Worm (Caenorhabditis elegans) whole organism, early embryonic: Measurements from ENCODE around the gene Y50D7A.13.

ENCODE experiments used
- B0310.2 ChIP-seq: sonication (generic microtip); optimal IDR thresholded peaks from 2 replicates; lab custom pipeline; 2016; ENCODE audit warnings: mild to moderate bottlenecking, missing genetic modification characterization, missing compliant biosample characterization
- F13C5.2 ChIP-seq: sonication (generic microtip); optimal IDR thresholded peaks from 2 replicates; lab custom pipeline; 2017; ENCODE audit warnings: mild to moderate bottlenecking, missing genetic modification characterization, inconsistent platforms, missing compliant biosample characterization
- ama-1 ChIP-seq: fragments of 150-350 bp; optimal IDR thresholded peaks from 2 replicates; lab custom pipeline; 2014
- ceh-13 ChIP-seq: fragments of 200-800 bp; sonication (Bioruptor generic); optimal IDR thresholded peaks from 2 replicates; lab custom pipeline; 2018; ENCODE audit warnings: mild to moderate bottlenecking, missing genetic modification characterization, missing compliant biosample characterization
- flt-1 ChIP-seq: fragments of 200-800 bp; sonication (Bioruptor generic); IDR thresholded peaks from 2 replicates; pipeline ENCODE4 v1.3.6; 2022; ENCODE audit warnings: missing genetic modification characterization, missing compliant biosample characterization
- hmbx-1 ChIP-seq: sonication (generic microtip); optimal IDR thresholded peaks from 2 replicates; lab custom pipeline; 2016; ENCODE audit warnings: mild to moderate bottlenecking, missing genetic modification characterization, missing compliant biosample characterization
- scrt-1 ChIP-seq: fragments of 200-800 bp; sonication (Bioruptor generic); IDR thresholded peaks from 2 replicates; pipeline ENCODE4 v1.3.6; 2022; ENCODE audit warnings: missing genetic modification characterization, missing compliant biosample characterization
- sea-1 ChIP-seq: fragments of 200-800 bp; sonication (Bioruptor generic); conservative IDR thresholded peaks from 2 replicates; pipeline ENCODE4 v1.3.6; 2022; ENCODE audit warnings: missing genetic modification characterization, missing compliant biosample characterization
- tra-4 ChIP-seq: sonication (generic microtip); optimal IDR thresholded peaks from 2 replicates; lab custom pipeline; 2017; ENCODE audit warnings: missing genetic modification characterization, missing compliant biosample characterization

DNA sequence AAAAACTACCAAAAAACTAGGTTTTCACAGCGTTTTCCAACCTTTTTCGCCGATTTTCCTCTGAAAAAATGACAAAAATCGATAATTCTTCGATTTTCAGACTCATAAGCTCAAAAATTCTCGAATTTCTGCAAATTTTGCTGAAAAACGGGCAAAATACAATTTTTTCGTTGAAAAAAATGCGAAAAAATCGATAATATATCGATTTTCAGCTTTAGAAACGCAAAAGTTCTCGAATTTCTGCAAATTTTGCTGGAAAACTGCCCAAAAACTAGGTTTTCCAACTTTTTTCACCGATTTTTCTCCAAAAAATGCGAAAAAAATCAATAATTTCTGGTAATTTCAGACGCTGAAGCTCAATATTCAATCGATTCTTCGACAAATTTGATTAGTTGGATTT, 43.0 kb downstream of the Y50D7A.13 start:
- TF ChIP-seq scrt-1 (GFP tag; lab: Robert Waterston, UW) = no peak
- no peak for TF ChIP-seq ceh-13 (GFP tag; lab: Kevin White, UChicago)
- no peak for TF ChIP-seq B0310.2 (tag; lab: Kevin White, UChicago)
- TF ChIP-seq F13C5.2 (tag; lab: Kevin White, UChicago) = no peak
- TF ChIP-seq sea-1 (GFP tag; lab: Robert Waterston, UW) = no peak
- TF ChIP-seq tra-4 (tag; lab: Kevin White, UChicago) = no peak
- TF ChIP-seq hmbx-1 (tag; lab: Kevin White, UChicago) = no peak
- TF ChIP-seq ama-1 (lab: Kevin White, UChicago) = no peak
- TF ChIP-seq flt-1 (GFP tag; lab: Robert Waterston, UW) = no peak
